Worm (Caenorhabditis elegans) whole organism, L4 larva: ENCODE results near the gene natc-1.

Experiments used
- F10B5.3 ChIP-seq: sonication (generic microtip); optimal IDR thresholded peaks from 2 replicates; lab custom pipeline; 2016; ENCODE audit warnings: mild to moderate bottlenecking, missing genetic modification characterization, missing compliant biosample characterization
- F49E8.2 ChIP-seq: sonication (generic microtip); optimal IDR thresholded peaks from 2 replicates; lab custom pipeline; 2016; ENCODE audit warnings: missing compliant biosample characterization, mild to moderate bottlenecking, missing genetic modification characterization, borderline replicate concordance
- R02D3.7 ChIP-seq: fragments of 150-350 bp; sonication (generic microtip); optimal IDR thresholded peaks from 3 replicates; lab custom pipeline; 2014; ENCODE audit warnings: missing biosample characterization, missing genetic modification characterization
- T20F7.1 ChIP-seq: fragments of 200-800 bp; sonication (Bioruptor generic); optimal IDR thresholded peaks from 2 replicates; lab custom pipeline; 2018; ENCODE audit warnings: mild to moderate bottlenecking, missing genetic modification characterization, missing compliant biosample characterization
- T26A8.4 ChIP-seq: fragments of 200-800 bp; sonication (Bioruptor generic); IDR thresholded peaks from 2 replicates; pipeline ENCODE4 v1.3.6; 2022; ENCODE audit warnings: missing genetic modification characterization, missing compliant biosample characterization
- Y5F2A.4 ChIP-seq: fragments of 200-800 bp; sonication (Bioruptor generic); optimal IDR thresholded peaks from 2 replicates; lab custom pipeline; 2018; ENCODE audit warnings: mild to moderate bottlenecking, missing genetic modification characterization, missing compliant biosample characterization
- ZK337.2 ChIP-seq: fragments of 200-800 bp; sonication (Bioruptor generic); IDR thresholded peaks from 2 replicates; pipeline ENCODE4 v1.3.6; 2022; ENCODE audit warnings: missing genetic modification reagents, missing genetic modification characterization, missing compliant biosample characterization
- ZK546.5 ChIP-seq, 2 experiments: sonication (generic microtip); optimal IDR thresholded peaks; 2 replicates each; lab custom pipeline; 2017; ENCODE audit warnings: missing biosample characterization in 2 of 2, missing genetic modification characterization in 2 of 2
- aly-2 ChIP-seq: sonication (generic microtip); optimal IDR thresholded peaks from 2 replicates; lab custom pipeline; 2018; ENCODE audit warnings: missing biosample characterization, missing genetic modification characterization
- ama-1 ChIP-seq: fragments of 150-350 bp; optimal IDR thresholded peaks from 2 replicates; lab custom pipeline; 2014; ENCODE audit warnings: inconsistent platforms, mixed read lengths
- arid-1 ChIP-seq: fragments of 200-800 bp; sonication (Bioruptor generic); conservative IDR thresholded peaks from 2 replicates; pipeline ENCODE4 v1.3.6; 2022; ENCODE audit warnings: missing genetic modification reagents, missing genetic modification characterization, missing compliant biosample characterization
- ceh-20 ChIP-seq: fragments of 200-800 bp; sonication (Bioruptor generic); IDR thresholded peaks from 2 replicates; pipeline ENCODE4 v1.3.6; 2022; ENCODE audit warnings: missing genetic modification reagents, missing genetic modification characterization, missing compliant biosample characterization
- ceh-28 ChIP-seq: fragments of 150-350 bp; optimal IDR thresholded peaks from 2 replicates; lab custom pipeline; 2014; ENCODE audit warnings: missing biosample characterization, missing genetic modification reagents, missing genetic modification characterization
- ceh-44 ChIP-seq: fragments of 200-800 bp; sonication (Bioruptor generic); IDR thresholded peaks from 2 replicates; pipeline ENCODE4 v1.3.6; 2022; ENCODE audit warnings: missing genetic modification reagents, missing genetic modification characterization, missing compliant biosample characterization
- ceh-62 ChIP-seq: sonication (generic microtip); optimal IDR thresholded peaks from 2 replicates; lab custom pipeline; 2017; ENCODE audit warnings: missing biosample characterization, missing genetic modification characterization
- ceh-82 ChIP-seq: sonication (generic microtip); optimal IDR thresholded peaks from 2 replicates; lab custom pipeline; 2017; ENCODE audit warnings: missing biosample characterization, missing genetic modification characterization
- ces-1 ChIP-seq: fragments of 150-350 bp; sonication (generic microtip); optimal IDR thresholded peaks from 4 replicates; lab custom pipeline; 2014; ENCODE audit warnings: missing biosample characterization, missing genetic modification reagents, missing genetic modification characterization
- ctbp-1 ChIP-seq: fragments of 200-800 bp; sonication (Bioruptor generic); IDR thresholded peaks from 2 replicates; pipeline ENCODE4 v1.3.6; 2022; ENCODE audit warnings: missing genetic modification reagents, missing genetic modification characterization, missing compliant biosample characterization
- daf-16 ChIP-seq, 3 experiments: sonication (generic microtip); optimal IDR thresholded peaks; 2 replicates each; lab custom pipeline; 2016 to 2017; ENCODE audit warnings: missing genetic modification characterization in 3 of 3, missing genetic modification reagents in 3 of 3, mild to moderate bottlenecking in 2 of 3, missing compliant biosample characterization in 2 of 3, missing biosample characterization in 1 of 3, moderate library complexity in 1 of 3
- dmd-8 ChIP-seq: fragments of 200-800 bp; sonication (Bioruptor generic); IDR thresholded peaks from 2 replicates; pipeline ENCODE4 v1.3.6; 2022; ENCODE audit warnings: missing genetic modification characterization, missing compliant biosample characterization
- dmd-9 ChIP-seq: fragments of 200-800 bp; sonication (Bioruptor generic); IDR thresholded peaks from 2 replicates; pipeline ENCODE4 v1.3.6; 2022; ENCODE audit warnings: missing genetic modification reagents, missing genetic modification characterization, missing compliant biosample characterization
- dve-1 ChIP-seq: sonication (generic microtip); optimal IDR thresholded peaks from 2 replicates; lab custom pipeline; 2017; ENCODE audit warnings: antibody characterized with exemption, mild to moderate bottlenecking, missing genetic modification characterization, missing compliant biosample characterization; ENCODE audit not compliant: insufficient read depth
- egl-27 ChIP-seq: sonication (generic microtip); optimal IDR thresholded peaks from 3 replicates; lab custom pipeline; 2017; ENCODE audit warnings: missing biosample characterization, missing genetic modification reagents, missing genetic modification characterization
- fos-1 ChIP-seq: fragments of 150-350 bp; optimal IDR thresholded peaks from 2 replicates; lab custom pipeline; 2014; ENCODE audit warnings: missing biosample characterization, missing genetic modification characterization
- gei-8 ChIP-seq: fragments of 200-800 bp; sonication (Bioruptor generic); optimal IDR thresholded peaks from 2 replicates; lab custom pipeline; 2018; ENCODE audit warnings: mild to moderate bottlenecking, missing genetic modification characterization, missing compliant biosample characterization
- hlh-11 ChIP-seq: fragments of 200-800 bp; sonication (Bioruptor generic); optimal IDR thresholded peaks from 2 replicates; lab custom pipeline; 2018; ENCODE audit warnings: mild to moderate bottlenecking, missing genetic modification characterization, missing compliant biosample characterization
- hmg-1.1 ChIP-seq: fragments of 200-800 bp; sonication (Bioruptor generic); IDR thresholded peaks from 2 replicates; pipeline ENCODE4 v1.3.6; 2022; ENCODE audit warnings: missing genetic modification reagents, missing genetic modification characterization, missing compliant biosample characterization
- jun-1 ChIP-seq: fragments of 150-350 bp; optimal IDR thresholded peaks from 2 replicates; lab custom pipeline; 2014; ENCODE audit warnings: missing biosample characterization, missing genetic modification reagents, missing genetic modification characterization
- lim-7 ChIP-seq: fragments of 200-800 bp; sonication (Bioruptor generic); IDR thresholded peaks from 2 replicates; pipeline ENCODE4 v1.3.6; 2022; ENCODE audit warnings: missing genetic modification characterization, missing compliant biosample characterization
- lin-15B ChIP-seq: fragments of 150-350 bp; sonication (generic microtip); optimal IDR thresholded peaks from 3 replicates; lab custom pipeline; 2014; ENCODE audit warnings: missing biosample characterization, missing genetic modification characterization
- lin-38 ChIP-seq: fragments of 200-800 bp; sonication (Bioruptor generic); IDR thresholded peaks from 2 replicates; pipeline ENCODE4 v1.3.6; 2022; ENCODE audit warnings: missing genetic modification reagents, missing genetic modification characterization, missing compliant biosample characterization
- lin-39 ChIP-seq: fragments of 150-350 bp; optimal IDR thresholded peaks from 2 replicates; lab custom pipeline; 2014; ENCODE audit warnings: missing biosample characterization, missing genetic modification reagents, missing genetic modification characterization
- madf-5 ChIP-seq, 2 experiments: fragments of 200-800 bp; sonication (Bioruptor generic); IDR thresholded peaks; 2 replicates each; pipeline ENCODE4 v1.3.6; 2022; ENCODE audit warnings: missing compliant biosample characterization in 2 of 2, missing genetic modification characterization in 2 of 2
- madf-9 ChIP-seq: fragments of 200-800 bp; sonication (Bioruptor generic); conservative IDR thresholded peaks from 2 replicates; pipeline ENCODE4 v1.3.6; 2022; ENCODE audit warnings: missing genetic modification reagents, missing genetic modification characterization, missing compliant biosample characterization
- mep-1 ChIP-seq: fragments of 150-350 bp; sonication (generic microtip); optimal IDR thresholded peaks from 3 replicates; lab custom pipeline; 2014; ENCODE audit warnings: missing biosample characterization, missing genetic modification characterization
- mxl-2 ChIP-seq: fragments of 200-800 bp; sonication (Bioruptor generic); conservative IDR thresholded peaks from 2 replicates; pipeline ENCODE4 v1.3.6; 2022; ENCODE audit warnings: missing genetic modification reagents, missing genetic modification characterization, missing compliant biosample characterization
- mxl-3 ChIP-seq: fragments of 200-800 bp; sonication (Bioruptor generic); optimal IDR thresholded peaks from 2 replicates; lab custom pipeline; 2018; ENCODE audit warnings: mild to moderate bottlenecking, missing genetic modification characterization, missing compliant biosample characterization
- nhr-111 ChIP-seq: fragments of 200-800 bp; sonication (Bioruptor generic); optimal IDR thresholded peaks from 2 replicates; lab custom pipeline; 2018; ENCODE audit warnings: mild to moderate bottlenecking, missing genetic modification characterization, missing compliant biosample characterization
- nhr-237 ChIP-seq: sonication (generic microtip); optimal IDR thresholded peaks from 2 replicates; lab custom pipeline; 2017; ENCODE audit warnings: missing biosample characterization, missing genetic modification characterization
- nhr-25 ChIP-seq: sonication (generic microtip); optimal IDR thresholded peaks from 2 replicates; lab custom pipeline; 2017; ENCODE audit warnings: missing genetic modification characterization, mild to moderate bottlenecking, missing compliant biosample characterization, antibody characterized with exemption, moderate library complexity, borderline replicate concordance; ENCODE audit not compliant: insufficient read depth
- nhr-28 ChIP-seq: fragments of 150-350 bp; optimal IDR thresholded peaks from 2 replicates; lab custom pipeline; 2014; ENCODE audit warnings: missing biosample characterization, missing genetic modification characterization
- nhr-77 ChIP-seq: fragments of 150-350 bp; optimal IDR thresholded peaks from 2 replicates; lab custom pipeline; 2014; ENCODE audit warnings: missing biosample characterization, missing genetic modification characterization
- saeg-2 ChIP-seq: fragments of 200-800 bp; sonication (Bioruptor generic); IDR thresholded peaks from 2 replicates; pipeline ENCODE4 v1.3.6; 2022; ENCODE audit warnings: missing genetic modification reagents, missing genetic modification characterization, missing compliant biosample characterization
- sdz-12 ChIP-seq: fragments of 200-800 bp; sonication (Bioruptor generic); optimal IDR thresholded peaks from 2 replicates; lab custom pipeline; 2018; ENCODE audit warnings: mild to moderate bottlenecking, missing genetic modification characterization, missing compliant biosample characterization
- skn-1 ChIP-seq: fragments of 150-350 bp; optimal IDR thresholded peaks from 2 replicates; lab custom pipeline; 2014; ENCODE audit warnings: missing biosample characterization, missing genetic modification characterization
- snpc-1.2 ChIP-seq: fragments of 200-800 bp; sonication (Bioruptor generic); IDR thresholded peaks from 2 replicates; pipeline ENCODE4 v1.3.6; 2022; ENCODE audit warnings: missing genetic modification reagents, missing genetic modification characterization, missing compliant biosample characterization
- snpc-4 ChIP-seq: fragments of 150-350 bp; optimal IDR thresholded peaks from 2 replicates; lab custom pipeline; 2014; ENCODE audit warnings: missing biosample characterization, missing genetic modification characterization
- spr-1 ChIP-seq: sonication (generic microtip); optimal IDR thresholded peaks from 2 replicates; lab custom pipeline; 2016; ENCODE audit warnings: mild to moderate bottlenecking, missing genetic modification characterization, missing compliant biosample characterization
- tra-1 ChIP-seq: fragments of 200-800 bp; sonication (Bioruptor generic); IDR thresholded peaks from 2 replicates; pipeline ENCODE4 v1.3.6; 2022; ENCODE audit warnings: missing genetic modification reagents, missing genetic modification characterization, missing compliant biosample characterization
- unc-130 ChIP-seq: sonication (generic microtip); optimal IDR thresholded peaks from 2 replicates; lab custom pipeline; 2016; ENCODE audit warnings: missing genetic modification reagents, missing genetic modification characterization, missing compliant biosample characterization
- zip-2 ChIP-seq: fragments of 150-350 bp; optimal IDR thresholded peaks from 2 replicates; lab custom pipeline; 2014; ENCODE audit warnings: missing biosample characterization, missing genetic modification characterization
- ztf-11 ChIP-seq: fragments of 150-350 bp; optimal IDR thresholded peaks from 2 replicates; lab custom pipeline; 2014; ENCODE audit warnings: missing biosample characterization, missing genetic modification characterization

Gene natc-1

DNA sequence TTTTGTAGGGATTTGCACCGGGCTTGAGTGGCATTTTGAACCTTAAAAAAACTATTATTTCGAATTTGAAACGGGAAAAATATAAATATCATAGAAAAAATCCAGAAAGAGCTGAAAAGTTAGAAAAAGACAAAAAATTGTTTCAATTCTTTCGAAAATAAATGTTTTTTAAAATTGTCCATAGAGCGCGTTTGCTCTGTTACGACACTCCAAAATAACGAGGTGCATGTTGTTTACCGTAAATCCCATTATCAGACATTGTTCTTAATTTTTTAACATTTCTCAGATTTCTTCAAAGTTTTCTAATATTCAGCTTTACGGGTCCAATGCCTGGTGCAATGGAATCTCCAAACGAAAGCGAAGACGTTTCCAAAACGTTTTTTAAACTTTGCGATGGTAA, at the start of gene natc-1, which contains the start of gene dnj-22 (continued):
- TF ChIP-seq F10B5.3 (tag; lab: Kevin White, UChicago) (no peak), mxl-3 (GFP tag; lab: Kevin White, UChicago) (no peak), dve-1 (tag; lab: Kevin White, UChicago) (peak; percentile 87), nhr-28 (tag; lab: Kevin White, UChicago) (peak; percentile 49), sdz-12 (GFP tag; lab: Kevin White, UChicago) (no peak), mep-1 (tag; lab: Kevin White, UChicago) (peak; percentile 77), jun-1 (tag; lab: Kevin White, UChicago) (no peak), ama-1 (peak; percentile 63), egl-27 (tag; lab: Kevin White, UChicago) (no peak), ceh-62 (tag; lab: Kevin White, UChicago) (no peak), R02D3.7 (peak; percentile 73), snpc-1.2 (no peak), madf-5 (GFP tag; IDR thresholded peaks at IDR 0.05; lab: Robert Waterston, UW) (no peak), lim-7 (GFP tag; lab: Robert Waterston, UW) (no peak), F49E8.2 (tag; lab: Kevin White, UChicago) (no peak), daf-16 (GFP tag; optimal IDR thresholded peaks at IDR 0.05; lab: Kevin White, UChicago) (no peak), daf-16 (tag; optimal IDR thresholded peaks at IDR 0.05; lab: Kevin White, UChicago) (peak; percentile 80), Y5F2A.4 (no peak), skn-1 (tag; lab: Kevin White, UChicago) (no peak), snpc-4 (tag; lab: Kevin White, UChicago) (no peak), ZK546.5 (tag; optimal IDR thresholded peaks at IDR 0.05; lab: Kevin White, UChicago) (no peak), dmd-8 (GFP tag; lab: Robert Waterston, UW) (no peak), ceh-20 (GFP tag; lab: Robert Waterston, UW) (no peak), ceh-44 (GFP tag; lab: Robert Waterston, UW) (no peak), nhr-237 (tag; lab: Kevin White, UChicago) (no peak), zip-2 (tag; lab: Kevin White, UChicago) (no peak), fos-1 (tag; lab: Kevin White, UChicago) (no peak), hmg-1.1 (GFP tag; lab: Robert Waterston, UW) (peak; percentile 63), tra-1 (GFP tag; lab: Robert Waterston, UW) (no peak), dmd-9 (no peak), aly-2 (no peak), mxl-2 (no peak), ces-1 (GFP tag; lab: Kevin White, UChicago) (peak; percentile 36), nhr-111 (GFP tag; lab: Kevin White, UChicago) (no peak), ZK337.2 (GFP tag; lab: Robert Waterston, UW) (no peak), arid-1 (GFP tag; lab: Robert Waterston, UW) (no peak), T26A8.4 (GFP tag; lab: Robert Waterston, UW) (no peak), ztf-11 (tag; lab: Kevin White, UChicago) (no peak), lin-38 (GFP tag; lab: Robert Waterston, UW) (peak; percentile 97), gei-8 (GFP tag; lab: Kevin White, UChicago) (no peak), ceh-82 (tag; lab: Kevin White, UChicago) (no peak), spr-1 (no peak), unc-130 (GFP tag; lab: Kevin White, UChicago) (peak; percentile 4), nhr-25 (tag; lab: Kevin White, UChicago) (no peak), ceh-28 (tag; lab: Kevin White, UChicago) (no peak), madf-9 (no peak), hlh-11 (no peak), nhr-77 (peak; percentile 81), lin-39 (tag; lab: Kevin White, UChicago) (no peak), ctbp-1 (GFP tag; lab: Robert Waterston, UW) (no peak), lin-15B (peak; percentile 4), saeg-2 (GFP tag; lab: Robert Waterston, UW) (no peak), T20F7.1 (GFP tag; lab: Kevin White, UChicago) (peak; percentile 98)
